Fruit fly (Drosophila melanogaster): Measurements from ENCODE around the gene CG5478.

CG5478 gene

DNA sequence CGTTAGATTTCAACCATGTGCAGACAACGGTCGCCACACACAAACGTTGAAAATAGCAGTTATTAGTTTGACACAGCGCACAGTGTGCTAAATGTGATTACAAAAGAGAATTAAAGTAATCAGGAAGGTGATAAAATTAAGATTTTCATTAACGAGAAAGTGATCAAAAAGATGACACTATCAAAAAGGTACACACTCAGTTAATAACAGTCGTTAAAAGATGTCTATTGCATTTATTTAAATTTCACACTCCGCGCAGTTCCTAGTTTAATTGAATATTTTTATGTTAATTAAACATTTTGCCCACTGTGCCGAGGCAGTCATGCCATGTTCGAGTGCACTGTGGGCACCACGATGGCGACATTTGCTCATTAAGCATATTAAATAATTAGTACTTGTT lies 6.4 kb downstream of the CG5478 start (continued):
- TF ChIP-seq ro (GFP tag; IDR thresholded peaks at IDR 0.05) (no peak), HHEX (GFP tag; optimal IDR thresholded peaks at IDR 0.05) (peak; percentile 12), Scr (GFP tag; IDR thresholded peaks at IDR 0.05; ENCODE audit: partially characterized antibody) (no peak), CG15514 (GFP tag; optimal IDR thresholded peaks at IDR 0.05) (peak; percentile 9), Taf1 (GFP tag; IDR thresholded peaks at IDR 0.05) (no peak), CG34422 (GFP tag; IDR thresholded peaks at IDR 0.05) (no peak), row (GFP tag; IDR thresholded peaks at IDR 0.05) (peak; percentile 65), hkb (optimal IDR thresholded peaks at IDR 0.05) (no peak), hkb (GFP tag; IDR thresholded peaks at IDR 0.05) (0 out of 2 replicates have a peak, but pooled peaks have one; percentile 30), CG7372 (GFP tag; IDR thresholded peaks at IDR 0.05) (no peak), Med (GFP tag) (peak; percentile 92), Hr51 (GFP tag; optimal IDR thresholded peaks at IDR 0.05) (peak in 1 of 2 experiments; percentile 71), Oli (tag; optimal IDR thresholded peaks at IDR 0.05) (peak; percentile 59), yki (optimal IDR thresholded peaks at IDR 0.05) (no peak), CG7357 (GFP tag; IDR thresholded peaks at IDR 0.05) (peak; percentile 46; the same call in 1 of the 3 replicates), Dbx (GFP tag; IDR thresholded peaks at IDR 0.05) (0 out of 3 replicates have a peak, but pooled peaks have one; percentile 21), Pdp1 (GFP tag; optimal IDR thresholded peaks at IDR 0.05) (peak in 1 of 2 experiments; percentile 0), CG17829 (tag; optimal IDR thresholded peaks at IDR 0.05) (peak; percentile 12), CG5180 (GFP tag; optimal IDR thresholded peaks at IDR 0.05) (no peak), Oaz (GFP tag; IDR thresholded peaks at IDR 0.05) (peak; percentile 54; the same call in 1 of the 2 replicates), CG11504 (tag; optimal IDR thresholded peaks at IDR 0.05) (peak; percentile 64), cwo (GFP tag; optimal IDR thresholded peaks at IDR 0.05) (peak; percentile 14), CG12744 (GFP tag; optimal IDR thresholded peaks at IDR 0.05) (no peak), sr (GFP tag; IDR thresholded peaks at IDR 0.05) (no peak), Sox102F (GFP tag; optimal IDR thresholded peaks at IDR 0.05) (peak; percentile 53), CG9215 (GFP tag; IDR thresholded peaks at IDR 0.05) (peak; percentile 18; the same call in 1 of the 2 replicates), Abd-B (GFP tag; optimal IDR thresholded peaks at IDR 0.05) (peak; percentile 9), Blimp-1 (GFP tag; optimal IDR thresholded peaks at IDR 0.05) (peak; percentile 43), Ssrp (tag; optimal IDR thresholded peaks at IDR 0.05) (peak; percentile 17), Gug (GFP tag; IDR thresholded peaks at IDR 0.05) (0 out of 4 replicates have a peak, but pooled peaks have one; percentile 16), vvl (GFP tag; IDR thresholded peaks at IDR 0.05) (peak; percentile 70), CG14050 (GFP tag; IDR thresholded peaks at IDR 0.05) (peak; percentile 19; the same call in 1 of the 3 replicates), CG1529 (GFP tag; optimal IDR thresholded peaks at IDR 0.05) (no peak), GATAe (GFP tag; conservative IDR thresholded peaks at IDR 0.05) (no peak), tgo (GFP tag; IDR thresholded peaks at IDR 0.05) (peak; percentile 50; the same call in 2 of the 3 replicates), CG4328 (GFP tag; optimal IDR thresholded peaks at IDR 0.05) (no peak), CG8089 (GFP tag; optimal IDR thresholded peaks at IDR 0.05) (no peak), sens (GFP tag) (peak; percentile 89), Gsc (GFP tag; IDR thresholded peaks at IDR 0.05) (no peak), HLH3B (GFP tag; IDR thresholded peaks at IDR 0.05) (peak; percentile 51), CG12769 (tag; optimal IDR thresholded peaks at IDR 0.05) (peak; percentile 44), CG8924 (tag; optimal IDR thresholded peaks at IDR 0.05) (peak; percentile 41), CG17359 (tag; optimal IDR thresholded peaks at IDR 0.05) (peak; percentile 5), Rfx (GFP tag; IDR thresholded peaks at IDR 0.05) (peak; percentile 40; the same call in 1 of the 2 replicates), CG12942 (GFP tag; optimal IDR thresholded peaks at IDR 0.05) (no peak), lilli (GFP tag; optimal IDR thresholded peaks at IDR 0.05) (peak; percentile 28), esg (GFP tag; conservative IDR thresholded peaks at IDR 0.05) (0 out of 2 replicates have a peak, but pooled peaks have one; percentile 31), dpn (GFP tag; optimal IDR thresholded peaks at IDR 0.05) (peak in 1 of 2 experiments; percentile 37), zfh1 (GFP tag; IDR thresholded peaks at IDR 0.05) (peak; percentile 23; the same call in 1 of the 3 replicates), psq (GFP tag; optimal IDR thresholded peaks at IDR 0.05) (no peak), CG15073 (GFP tag; optimal IDR thresholded peaks at IDR 0.05) (no peak)

All from whole organism, embryonic.